Worm (Caenorhabditis elegans) whole organism, L3 larva: ENCODE measurements around the gene col-81.

Experiments used
- ZK546.5 ChIP-seq: sonication (generic microtip); optimal IDR thresholded peaks from 2 replicates; lab custom pipeline; 2017; ENCODE audit warnings: missing biosample characterization, missing genetic modification characterization
- ceh-82 ChIP-seq: fragments of 150-350 bp; optimal IDR thresholded peaks from 2 replicates; lab custom pipeline; 2014; ENCODE audit warnings: missing biosample characterization, missing genetic modification characterization
- fkh-10 ChIP-seq: sonication (generic microtip); optimal IDR thresholded peaks from 2 replicates; lab custom pipeline; 2017; ENCODE audit warnings: missing biosample characterization, missing genetic modification reagents, missing genetic modification characterization

ce11 chrII:11012532-11013179, 911 bp downstream of the col-81 start:
- TF ChIP-seq ZK546.5 (tag; lab: Kevin White, UChicago), result no peak
- no peak for TF ChIP-seq fkh-10
- no peak for TF ChIP-seq ceh-82 (tag; lab: Kevin White, UChicago)
